Worm (Caenorhabditis elegans) whole organism, L1 larva: ENCODE results near the gene pho-14.

Experiments
- ceh-63 ChIP-seq: fragments of 200-800 bp; sonication (Bioruptor generic); optimal IDR thresholded peaks from 2 replicates; lab custom pipeline; 2018; ENCODE audit warnings: mild to moderate bottlenecking, missing genetic modification characterization, missing compliant biosample characterization
- ceh-82 ChIP-seq, 3 experiments: fragments of 150-350 bp in 1 of 3; sonication (generic microtip) in 2 of 3; optimal IDR thresholded peaks; 2 replicates each; lab custom pipeline; 2014 to 2017; ENCODE audit warnings: missing biosample characterization in 3 of 3, missing genetic modification characterization in 3 of 3
- ceh-90 ChIP-seq: sonication (generic microtip); optimal IDR thresholded peaks from 2 replicates; lab custom pipeline; 2016; ENCODE audit warnings: missing genetic modification characterization, missing compliant biosample characterization
- efl-3 ChIP-seq: fragments of 200-800 bp; sonication (Bioruptor generic); optimal IDR thresholded peaks from 2 replicates; lab custom pipeline; 2018; ENCODE audit warnings: mild to moderate bottlenecking, missing genetic modification characterization, missing compliant biosample characterization
- elt-2 ChIP-seq: sonication (generic microtip); optimal IDR thresholded peaks from 2 replicates; lab custom pipeline; 2016; ENCODE audit warnings: missing genetic modification characterization, mild to moderate bottlenecking, inconsistent platforms, missing compliant biosample characterization, missing genetic modification reagents
- fkh-10 ChIP-seq: sonication (generic microtip); optimal IDR thresholded peaks from 2 replicates; lab custom pipeline; 2017; ENCODE audit warnings: missing biosample characterization, missing genetic modification reagents, missing genetic modification characterization
- isw-1 ChIP-seq: fragments of 200-800 bp; sonication (Bioruptor generic); IDR thresholded peaks from 2 replicates; pipeline ENCODE4 v1.3.6; 2022; ENCODE audit warnings: missing genetic modification characterization, missing compliant biosample characterization
- nhr-11 ChIP-seq: fragments of 150-350 bp; optimal IDR thresholded peaks from 2 replicates; lab custom pipeline; 2014; ENCODE audit warnings: missing biosample characterization, missing genetic modification characterization
- nhr-28 ChIP-seq: fragments of 150-350 bp; optimal IDR thresholded peaks from 2 replicates; lab custom pipeline; 2014; ENCODE audit warnings: missing biosample characterization, missing genetic modification characterization
- zag-1 ChIP-seq: fragments of 150-350 bp; optimal IDR thresholded peaks from 2 replicates; lab custom pipeline; 2014; ENCODE audit warnings: missing biosample characterization, missing genetic modification characterization

- TF ChIP-seq fkh-10 (GFP tag; lab: Kevin White, UChicago): no peak
- TF ChIP-seq ceh-63: no peak
- TF ChIP-seq ceh-90: no peak
- TF ChIP-seq efl-3 (GFP tag; lab: Kevin White, UChicago): no peak
- TF ChIP-seq zag-1 (tag; lab: Kevin White, UChicago): no peak
- no peak for TF ChIP-seq elt-2 (tag; lab: Kevin White, UChicago)
- TF ChIP-seq ceh-82 (tag; optimal IDR thresholded peaks at IDR 0.05; lab: Kevin White, UChicago): no peak
- no peak for TF ChIP-seq isw-1 (GFP tag; lab: Robert Waterston, UW)
- no peak for TF ChIP-seq nhr-11
- TF ChIP-seq nhr-28 (tag; lab: Kevin White, UChicago): no peak
These were observed 32.7 kb upstream of the pho-14 start for ce11 chrII:1133295-1133694.
